Fruit fly (Drosophila melanogaster) whole organism, wandering third instar larva: Measurements from ENCODE around the gene slam.

Experiments
- Hr78 ChIP-seq: fragments of >200 bp; optimal IDR thresholded peaks from 2 replicates; lab custom pipeline; 2017; ENCODE audit warnings: missing biosample characterization, missing genetic modification characterization
- Hr83 ChIP-seq: fragments of 200-300 bp; sonication (Bioruptor generic); optimal IDR thresholded peaks from 2 replicates; lab custom pipeline; 2016; ENCODE audit warnings: missing biosample characterization, mild to moderate bottlenecking, missing genetic modification characterization, moderate library complexity; ENCODE audit not compliant: poor library complexity, severe bottlenecking
- lola ChIP-seq: fragments of >200 bp; optimal IDR thresholded peaks from 2 replicates; lab custom pipeline; 2017; ENCODE audit warnings: missing biosample characterization, missing genetic modification characterization

dm6 chr2L:6373141-6373540, 953 bp downstream of the slam start:
- TF ChIP-seq Hr83 (GFP tag; lab: Kevin White, UChicago) (no peak), lola (GFP tag; lab: Kevin White, UChicago) (no peak), Hr78 (no peak)
